Worm (Caenorhabditis elegans): ENCODE results near the gene Y79H2A.4.

- TF ChIP-seq him-1 (tag; optimal IDR thresholded peaks at IDR 0.05) (no peak), W03F9.2 (tag; optimal IDR thresholded peaks at IDR 0.05) (no peak)
Observed at ce11 chrIII:12063934-12064333, 22.8 kb downstream of the Y79H2A.4 start.
